Fruit fly (Drosophila melanogaster): Measurements from ENCODE around the gene CG18764.
A peak's percentile ranks its signal among the peaks of the same experiment; 100 is the strongest.

CG18764 gene

dm6 chr3R:11623025-11623424, 3.7 kb upstream of the CG18764 start, which contains the start of gene CG14711 (continued):
- TF ChIP-seq CG6272 (GFP tag; IDR thresholded peaks at IDR 0.05) (peak; percentile 77), vnd (GFP tag; IDR thresholded peaks at IDR 0.05; ENCODE audit: partially characterized antibody) (peak; percentile 79), CG17186 (GFP tag; optimal IDR thresholded peaks at IDR 0.05) (peak; percentile 51), fd3F (GFP tag; optimal IDR thresholded peaks at IDR 0.05) (peak; percentile 76), CG3838 (GFP tag; optimal IDR thresholded peaks at IDR 0.05) (peak; percentile 67), tup (GFP tag; optimal IDR thresholded peaks at IDR 0.05) (peak; percentile 60), CG11093 (GFP tag; IDR thresholded peaks at IDR 0.05) (peak; percentile 59; the same call in 1 of the 3 replicates), sob (GFP tag; IDR thresholded peaks at IDR 0.05) (peak; percentile 85), zfh2 (GFP tag; optimal IDR thresholded peaks at IDR 0.05) (peak; percentile 67), tio (GFP tag; optimal IDR thresholded peaks at IDR 0.05) (no peak), CG10979 (tag; optimal IDR thresholded peaks at IDR 0.05) (peak; percentile 81), sim (GFP tag; IDR thresholded peaks at IDR 0.05) (peak; percentile 72), ase (GFP tag; IDR thresholded peaks at IDR 0.05) (peak; percentile 87), schlank (tag; optimal IDR thresholded peaks at IDR 0.05) (peak; percentile 55), hth (optimal IDR thresholded peaks at IDR 0.05) (no peak), Antp (GFP tag; optimal IDR thresholded peaks at IDR 0.05) (peak; percentile 68), CG12219 (GFP tag; optimal IDR thresholded peaks at IDR 0.05) (peak; percentile 64), CG12155 (GFP tag; optimal IDR thresholded peaks at IDR 0.05) (peak; percentile 85), oc (tag; optimal IDR thresholded peaks at IDR 0.05) (peak; percentile 81), gsb-n (tag; optimal IDR thresholded peaks at IDR 0.05) (no peak), E2f2 (GFP tag; IDR thresholded peaks at IDR 0.05) (peak; percentile 81), Doc2 (GFP tag; IDR thresholded peaks at IDR 0.05) (no peak), repo (GFP tag; optimal IDR thresholded peaks at IDR 0.05) (no peak), chm (GFP tag; IDR thresholded peaks at IDR 0.05) (peak; percentile 73), pum (GFP tag; optimal IDR thresholded peaks at IDR 0.05) (peak; percentile 75), CG7928 (GFP tag; optimal IDR thresholded peaks at IDR 0.05) (peak; percentile 14), Awh (GFP tag; IDR thresholded peaks at IDR 0.05) (peak; percentile 80), mam (GFP tag; optimal IDR thresholded peaks at IDR 0.05) (peak; percentile 63), Usf (GFP tag; optimal IDR thresholded peaks at IDR 0.05) (peak; percentile 26), CG9797 (GFP tag; optimal IDR thresholded peaks at IDR 0.05) (peak; percentile 23), Gug (GFP tag; IDR thresholded peaks at IDR 0.05) (peak; percentile 72; the same call in 3 of the 4 replicates), Fer3 (tag; optimal IDR thresholded peaks at IDR 0.05) (peak; percentile 84), E2f1 (GFP tag; IDR thresholded peaks at IDR 0.05) (peak; percentile 84), toy (GFP tag; IDR thresholded peaks at IDR 0.05) (no peak), Asciz (GFP tag; optimal IDR thresholded peaks at IDR 0.05) (peak; percentile 73), CG8359 (GFP tag; optimal IDR thresholded peaks at IDR 0.05; ENCODE audit: borderline replicate concordance) (peak; percentile 37), Ada2b (GFP tag; IDR thresholded peaks at IDR 0.05) (peak; percentile 82), Ssrp (tag; optimal IDR thresholded peaks at IDR 0.05) (peak; percentile 80), Chrac-16 (GFP tag; optimal IDR thresholded peaks at IDR 0.05) (peak; percentile 86), sqz (GFP tag; optimal IDR thresholded peaks at IDR 0.05) (no peak), Oaz (GFP tag; IDR thresholded peaks at IDR 0.05) (peak; percentile 65), CTCF (GFP tag; optimal IDR thresholded peaks at IDR 0.05) (peak; percentile 6), CG13296 (GFP tag; optimal IDR thresholded peaks at IDR 0.05) (peak; percentile 85), CG7745 (tag; optimal IDR thresholded peaks at IDR 0.05) (peak; percentile 47), pb (GFP tag; optimal IDR thresholded peaks at IDR 0.05) (peak; percentile 10), unpg (GFP tag; optimal IDR thresholded peaks at IDR 0.05) (peak; percentile 89), CG17385 (GFP tag; optimal IDR thresholded peaks at IDR 0.05) (peak; percentile 77), Dip2 (GFP tag; IDR thresholded peaks at IDR 0.05) (no peak), Hand (GFP tag; optimal IDR thresholded peaks at IDR 0.05) (peak; percentile 53), yki (optimal IDR thresholded peaks at IDR 0.05) (no peak), knrl (GFP tag; IDR thresholded peaks at IDR 0.05; ENCODE audit: partially characterized antibody) (peak; percentile 79), row (GFP tag; IDR thresholded peaks at IDR 0.05) (peak; percentile 96), dimm (GFP tag; IDR thresholded peaks at IDR 0.05) (0 out of 2 replicates have a peak, but pooled peaks have one; percentile 34)
